Fruit fly (Drosophila melanogaster): ENCODE measurements around the gene CG6766.
"Not testable (repeated sequence)": the region's sequence is repeated elsewhere in the genome, so short reads cannot be mapped to it uniquely, and the experiment has no call there.

DNA sequence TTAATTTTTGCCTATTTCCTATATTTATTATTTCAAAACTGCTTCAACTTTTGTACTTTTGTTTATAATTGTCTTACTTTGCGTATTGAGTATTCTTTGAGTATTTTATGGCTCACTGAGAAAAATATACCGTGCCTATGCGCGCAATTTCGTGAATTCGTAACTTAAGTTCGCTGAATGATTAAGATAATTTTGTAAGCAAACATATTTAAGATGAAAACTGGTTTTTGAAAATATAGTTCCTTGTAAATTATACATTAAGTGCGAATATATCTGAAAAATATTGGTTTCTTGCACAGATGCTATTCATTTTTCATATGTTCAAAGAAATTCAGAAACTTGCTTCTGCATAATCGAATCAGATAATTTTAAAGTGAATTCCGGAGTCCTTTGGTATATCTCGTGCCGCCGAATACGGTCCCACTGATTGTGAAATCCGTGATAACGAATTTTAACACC is 45.1 kb downstream of the CG6766 start, which contains the start of the genes CG18789 and Qtzl:
- TF ChIP-seq psq, ttk, Sin3A, insv, h (optimal IDR thresholded peaks at IDR 0.05): not testable (repeated sequence)

Measured in Kc167 (cell line).